Fruit fly (Drosophila melanogaster) whole organism, embryonic: ENCODE measurements around the gene Adgf-B.

ENCODE experiments used
- Atf-2 ChIP-seq: fragments of 200-800 bp; sonication (Bioruptor generic); optimal IDR thresholded peaks from 2 replicates; lab custom pipeline; 2016; ENCODE audit warnings: missing biosample characterization, missing genetic modification characterization
- Atf6 ChIP-seq: fragments of 200-800 bp; sonication (Bioruptor generic); IDR thresholded peaks from 2 replicates; pipeline ENCODE4 v1.3.6; 2022; ENCODE audit warnings: missing biosample characterization, missing genetic modification characterization
- CG10147 ChIP-seq: fragments of 200-800 bp; sonication (Bioruptor generic); optimal IDR thresholded peaks from 2 replicates; lab custom pipeline; 2019; ENCODE audit warnings: missing biosample characterization, mild to moderate bottlenecking, missing genetic modification characterization, moderate library complexity
- CG10654 ChIP-seq: fragments of 200-800 bp; sonication (Bioruptor generic); optimal IDR thresholded peaks from 2 replicates; lab custom pipeline; 2016; ENCODE audit warnings: missing biosample characterization, missing genetic modification characterization
- CG11085 ChIP-seq: fragments of 200-800 bp; sonication (Bioruptor generic); IDR thresholded peaks from 2 replicates; pipeline ENCODE4 v1.3.6; 2022; ENCODE audit warnings: missing biosample characterization, missing genetic modification characterization
- CG12391 ChIP-seq: fragments of 200-800 bp; sonication (Bioruptor generic); optimal IDR thresholded peaks from 3 replicates; lab custom pipeline; 2018; ENCODE audit warnings: missing biosample characterization, mild to moderate bottlenecking, missing genetic modification characterization, moderate library complexity
- CG13424 ChIP-seq: fragments of 200-800 bp; sonication (Bioruptor generic); optimal IDR thresholded peaks from 2 replicates; lab custom pipeline; 2019; ENCODE audit warnings: missing biosample characterization, mild to moderate bottlenecking, missing genetic modification characterization, moderate library complexity
- CG14050 ChIP-seq: fragments of 200-800 bp; sonication (Bioruptor generic); IDR thresholded peaks from 3 replicates; pipeline ENCODE4 v1.3.6; 2022; ENCODE audit warnings: missing biosample characterization, missing genetic modification characterization
- CG14667 ChIP-seq: fragments of 200-800 bp; sonication (Bioruptor generic); IDR thresholded peaks from 2 replicates; pipeline ENCODE4 v1.3.6; 2022; ENCODE audit warnings: missing biosample characterization, missing genetic modification characterization
- CG1603 ChIP-seq: fragments of 200-800 bp; sonication (Bioruptor generic); optimal IDR thresholded peaks from 2 replicates; lab custom pipeline; 2019; ENCODE audit warnings: missing biosample characterization, mild to moderate bottlenecking, missing genetic modification characterization, moderate library complexity
- CG4404 ChIP-seq: fragments of 200-800 bp; sonication (Bioruptor generic); IDR thresholded peaks from 2 replicates; pipeline ENCODE4 v1.3.6; 2022; ENCODE audit warnings: missing biosample characterization, missing genetic modification characterization
- CG4730 ChIP-seq: fragments of 200-800 bp; sonication (Bioruptor generic); IDR thresholded peaks from 2 replicates; pipeline ENCODE4 v1.3.6; 2022; ENCODE audit warnings: missing biosample characterization, missing genetic modification characterization
- CG5180 ChIP-seq: fragments of 200-800 bp; sonication (Bioruptor generic); optimal IDR thresholded peaks from 3 replicates; lab custom pipeline; 2017; ENCODE audit warnings: missing biosample characterization, missing genetic modification characterization, mild to moderate bottlenecking, moderate library complexity, missing genetic modification reagents
- CG5245 ChIP-seq: fragments of 200-800 bp; sonication (Bioruptor generic); optimal IDR thresholded peaks from 3 replicates; lab custom pipeline; 2016; ENCODE audit warnings: missing biosample characterization, missing genetic modification characterization
- CG7928 ChIP-seq: fragments of 200-800 bp; sonication (Bioruptor generic); optimal IDR thresholded peaks from 2 replicates; lab custom pipeline; 2017; ENCODE audit warnings: missing biosample characterization, mild to moderate bottlenecking, missing genetic modification characterization
- CG7987 ChIP-seq: fragments of 200-800 bp; sonication (Bioruptor generic); optimal IDR thresholded peaks from 2 replicates; lab custom pipeline; 2018; ENCODE audit warnings: missing biosample characterization, mild to moderate bottlenecking, missing genetic modification characterization, moderate library complexity
- CG8089 ChIP-seq: fragments of 200-800 bp; sonication (Bioruptor generic); optimal IDR thresholded peaks from 3 replicates; lab custom pipeline; 2016; ENCODE audit warnings: missing biosample characterization, missing genetic modification characterization
- CG8388 ChIP-seq: fragments of 200-800 bp; sonication (Bioruptor generic); optimal IDR thresholded peaks from 2 replicates; lab custom pipeline; 2019; ENCODE audit warnings: missing biosample characterization, mild to moderate bottlenecking, missing genetic modification characterization, moderate library complexity
- CG9437 ChIP-seq: fragments of 200-800 bp; sonication (Bioruptor generic); optimal IDR thresholded peaks from 2 replicates; lab custom pipeline; 2018; ENCODE audit warnings: missing biosample characterization, mild to moderate bottlenecking, missing genetic modification characterization
- CoRest ChIP-seq: fragments of 200-800 bp; sonication (Bioruptor generic); optimal IDR thresholded peaks from 3 replicates; lab custom pipeline; 2018; ENCODE audit warnings: missing biosample characterization, mild to moderate bottlenecking, missing genetic modification characterization, moderate library complexity
- Eip74EF ChIP-seq, 2 experiments: fragments of 200-800 bp in 1 of 2; fragments of >200 bp in 1 of 2; sonication (Bioruptor generic) in 1 of 2; optimal IDR thresholded peaks; 2 replicates each; lab custom pipeline; 2017 to 2019; ENCODE audit warnings: missing biosample characterization in 2 of 2, missing genetic modification characterization in 2 of 2, mild to moderate bottlenecking in 1 of 2, moderate library complexity in 1 of 2
- Ets65A ChIP-seq: fragments of 200-800 bp; sonication (Bioruptor generic); peaks from one replicate; lab custom pipeline; 2016; ENCODE audit warnings: missing biosample characterization, missing genetic modification characterization
- H15 ChIP-seq: fragments of 200-800 bp; sonication (Bioruptor generic); IDR thresholded peaks from 3 replicates; pipeline ENCODE4 v1.3.6; 2022; ENCODE audit warnings: missing biosample characterization, missing genetic modification characterization
- Hand ChIP-seq: fragments of 200-800 bp; sonication (Bioruptor generic); optimal IDR thresholded peaks from 2 replicates; lab custom pipeline; 2017; ENCODE audit warnings: mild to moderate bottlenecking, missing biosample characterization, missing genetic modification reagents, missing genetic modification characterization
- Jarid2 ChIP-seq: fragments of 200-800 bp; sonication (Bioruptor generic); optimal IDR thresholded peaks from 3 replicates; lab custom pipeline; 2017; ENCODE audit warnings: mild to moderate bottlenecking, missing biosample characterization, missing genetic modification reagents, missing genetic modification characterization
- Neu2 ChIP-seq: fragments of 200-800 bp; sonication (Bioruptor generic); optimal IDR thresholded peaks from 3 replicates; lab custom pipeline; 2016; ENCODE audit warnings: missing biosample characterization, missing genetic modification characterization, borderline replicate concordance
- Tbp ChIP-seq: fragments of >200 bp; optimal IDR thresholded peaks from 2 replicates; lab custom pipeline; 2018; ENCODE audit warnings: missing biosample characterization, missing genetic modification characterization
- YL-1 ChIP-seq: fragments of 200-800 bp; sonication (Bioruptor generic); optimal IDR thresholded peaks from 3 replicates; lab custom pipeline; 2017; ENCODE audit warnings: missing biosample characterization, mild to moderate bottlenecking, missing genetic modification characterization
- al ChIP-seq: fragments of 200-800 bp; sonication (Bioruptor generic); IDR thresholded peaks from 2 replicates; pipeline ENCODE4 v1.3.6; 2022; ENCODE audit warnings: missing biosample characterization, missing genetic modification characterization
- ase ChIP-seq: fragments of 200-800 bp; sonication (Bioruptor generic); IDR thresholded peaks from 3 replicates; pipeline ENCODE4 v1.3.6; 2022; ENCODE audit warnings: missing biosample characterization, missing genetic modification characterization
- bigmax ChIP-seq: fragments of 200-800 bp; sonication (Bioruptor generic); optimal IDR thresholded peaks from 2 replicates; lab custom pipeline; 2018; ENCODE audit warnings: missing biosample characterization, mild to moderate bottlenecking, missing genetic modification characterization
- cg ChIP-seq: fragments of 200-800 bp; sonication (Bioruptor generic); optimal IDR thresholded peaks from 3 replicates; lab custom pipeline; 2019; ENCODE audit warnings: missing biosample characterization, mild to moderate bottlenecking, missing genetic modification characterization, moderate library complexity
- crp ChIP-seq, 2 experiments: fragments of 200-800 bp; sonication (Bioruptor generic); optimal IDR thresholded peaks; 2 replicates in 1 of 2; 3 replicates in 1 of 2; lab custom pipeline; 2017; ENCODE audit warnings: missing biosample characterization in 2 of 2, missing genetic modification characterization in 2 of 2, mild to moderate bottlenecking in 1 of 2, moderate library complexity in 1 of 2
- dysf ChIP-seq: fragments of 200-800 bp; sonication (Bioruptor generic); IDR thresholded peaks from 3 replicates; pipeline ENCODE4 v1.3.6; 2022; ENCODE audit warnings: missing biosample characterization, missing genetic modification characterization
- fd3F ChIP-seq: fragments of 200-800 bp; sonication (Bioruptor generic); optimal IDR thresholded peaks from 2 replicates; lab custom pipeline; 2018; ENCODE audit warnings: missing biosample characterization, mild to moderate bottlenecking, missing genetic modification characterization, moderate library complexity
- ftz-f1 ChIP-seq: fragments of 200-800 bp; sonication (Bioruptor generic); optimal IDR thresholded peaks from 2 replicates; lab custom pipeline; 2016; ENCODE audit warnings: missing biosample characterization, missing genetic modification characterization
- gce ChIP-seq: fragments of 200-800 bp; sonication (Bioruptor generic); IDR thresholded peaks from 3 replicates; pipeline ENCODE4 v1.3.6; 2022; ENCODE audit warnings: missing biosample characterization, missing genetic modification characterization
- gro ChIP-seq: fragments of 200-800 bp; sonication (Bioruptor generic); optimal IDR thresholded peaks from 2 replicates; lab custom pipeline; 2016; ENCODE audit warnings: missing biosample characterization, missing genetic modification characterization
- ham ChIP-seq: fragments of 200-800 bp; sonication (Bioruptor generic); IDR thresholded peaks from 2 replicates; pipeline ENCODE4 v1.3.6; 2022; ENCODE audit warnings: missing biosample characterization, missing genetic modification characterization
- klu ChIP-seq: fragments of 200-800 bp; sonication (Bioruptor generic); IDR thresholded peaks from 2 replicates; pipeline ENCODE4 v1.3.6; 2022; ENCODE audit warnings: missing biosample characterization, missing genetic modification characterization
- lola ChIP-seq, 3 experiments: fragments of >200 bp in 2 of 3; fragments of 200-800 bp in 1 of 3; sonication (Bioruptor generic) in 1 of 3; optimal IDR thresholded peaks; 2 replicates each; lab custom pipeline; 2017 to 2019; ENCODE audit warnings: missing biosample characterization in 3 of 3, missing genetic modification characterization in 3 of 3, mild to moderate bottlenecking in 1 of 3, moderate library complexity in 1 of 3
- lov ChIP-seq, 2 experiments: fragments of 200-800 bp in 1 of 2; fragments of >200 bp in 1 of 2; sonication (Bioruptor generic) in 1 of 2; IDR thresholded peaks in 1 of 2; optimal IDR thresholded peaks in 1 of 2; 2 replicates in 1 of 2; 3 replicates in 1 of 2; pipeline versions ENCODE4 v1.3.6 to Lab custom; 2017 to 2022; ENCODE audit warnings: missing biosample characterization in 1 of 2, missing genetic modification characterization in 1 of 2
- onecut ChIP-seq: fragments of 200-800 bp; sonication (Bioruptor generic); IDR thresholded peaks from 2 replicates; pipeline ENCODE4 v1.3.6; 2022; ENCODE audit warnings: missing biosample characterization, missing genetic modification characterization
- otp ChIP-seq: fragments of 200-800 bp; sonication (Bioruptor generic); IDR thresholded peaks from 3 replicates; pipeline ENCODE4, ENCODE4 v1.3.6; 2022; ENCODE audit warnings: missing biosample characterization, missing genetic modification characterization
- pb ChIP-seq: fragments of 200-800 bp; sonication (Bioruptor generic); optimal IDR thresholded peaks from 3 replicates; lab custom pipeline; 2016; ENCODE audit warnings: missing biosample characterization, missing genetic modification characterization
- pho ChIP-seq: fragments of 200-800 bp; sonication (Bioruptor generic); optimal IDR thresholded peaks from 2 replicates; lab custom pipeline; 2016; ENCODE audit warnings: missing biosample characterization, missing genetic modification characterization
- rib ChIP-seq: fragments of 200-800 bp; sonication (Bioruptor generic); IDR thresholded peaks from 2 replicates; pipeline ENCODE4 v1.3.6; 2022; ENCODE audit warnings: missing biosample characterization, missing genetic modification characterization
- sc ChIP-seq, 3 experiments: fragments of >200 bp in 2 of 3; fragments of 200-800 bp in 1 of 3; sonication (Bioruptor generic) in 1 of 3; optimal IDR thresholded peaks; 2 replicates in 2 of 3; 3 replicates in 1 of 3; lab custom pipeline; 2017; ENCODE audit warnings: mild to moderate bottlenecking in 1 of 3, missing biosample characterization in 1 of 3, missing genetic modification characterization in 1 of 3, missing genetic modification reagents in 1 of 3
- wor ChIP-seq: fragments of 200-800 bp; sonication (Bioruptor generic); IDR thresholded peaks from 2 replicates; pipeline ENCODE4 v1.3.6; 2022; ENCODE audit warnings: missing biosample characterization, missing genetic modification characterization
- z ChIP-seq: fragments of 200-800 bp; sonication (Bioruptor generic); IDR thresholded peaks from 3 replicates; pipeline ENCODE4 v1.3.6; 2022; ENCODE audit warnings: missing biosample characterization, missing genetic modification characterization
- zfh1 ChIP-seq: fragments of 200-800 bp; sonication (Bioruptor generic); IDR thresholded peaks from 3 replicates; pipeline ENCODE4 v1.3.6; 2022; ENCODE audit warnings: missing biosample characterization, missing genetic modification characterization

The Adgf-B gene

dm6 chr3L:17740471-17740870, 9.9 kb downstream of the Adgf-B start, which contains the start of gene CG7460 (continued):
- no peak for TF ChIP-seq cg (GFP tag; lab: Kevin White, UChicago)
- TF ChIP-seq CG4730 (GFP tag; lab: Robert Waterston, UW) = no peak
- no peak for TF ChIP-seq Eip74EF (GFP tag; optimal IDR thresholded peaks at IDR 0.05; lab: Kevin White, UChicago)
- TF ChIP-seq CG14667 (GFP tag; lab: Robert Waterston, UW) = no peak
- peak; percentile 87 for TF ChIP-seq Jarid2 (GFP tag; lab: Kevin White, UChicago)
- TF ChIP-seq Ets65A (GFP tag; lab: Kevin White, UChicago) = no peak
- TF ChIP-seq klu (GFP tag; lab: Robert Waterston, UW) = no peak
- TF ChIP-seq otp = no peak
- no peak for TF ChIP-seq pb (GFP tag; lab: Kevin White, UChicago)
- peak; percentile 16 for TF ChIP-seq CG13424 (tag; lab: Kevin White, UChicago)
- no peak for TF ChIP-seq CG11085 (GFP tag; lab: Robert Waterston, UW)
- TF ChIP-seq CG8388 = no peak
- no peak for TF ChIP-seq Atf6 (GFP tag; lab: Robert Waterston, UW)
- TF ChIP-seq CG9437 = no peak
- no peak for TF ChIP-seq bigmax
- no peak for TF ChIP-seq dysf
- TF ChIP-seq Neu2 (GFP tag; lab: Kevin White, UChicago) = no peak
- peak; percentile 54; the same call in 1 of the 2 replicates for TF ChIP-seq rib (GFP tag; lab: Robert Waterston, UW)
- peak; percentile 37 for TF ChIP-seq CG7987
- no peak for TF ChIP-seq YL-1 (GFP tag; lab: Kevin White, UChicago)
- TF ChIP-seq gro (GFP tag; lab: Kevin White, UChicago) = no peak
- TF ChIP-seq CG5180 (GFP tag; lab: Kevin White, UChicago) = no peak
- no peak for TF ChIP-seq CG8089 (GFP tag; lab: Kevin White, UChicago)
- TF ChIP-seq wor = no peak
- TF ChIP-seq sc (optimal IDR thresholded peaks at IDR 0.05; lab: Kevin White, UChicago) = no peak
- TF ChIP-seq sc (GFP tag; optimal IDR thresholded peaks at IDR 0.05; lab: Kevin White, UChicago) = no peak
- TF ChIP-seq CG4404 (GFP tag; lab: Robert Waterston, UW) = no peak
- no peak for TF ChIP-seq CoRest (tag; lab: Kevin White, UChicago)
- no peak for TF ChIP-seq lov (optimal IDR thresholded peaks at IDR 0.05; lab: Kevin White, UChicago)
- no peak for TF ChIP-seq lov (GFP tag; IDR thresholded peaks at IDR 0.05; lab: Robert Waterston, UW)
- TF ChIP-seq CG7928 (GFP tag; lab: Kevin White, UChicago) = no peak
- TF ChIP-seq H15 = no peak
- no peak for TF ChIP-seq zfh1 (GFP tag; lab: Robert Waterston, UW)
- TF ChIP-seq CG14050 (GFP tag; lab: Robert Waterston, UW) = no peak
- TF ChIP-seq gce = no peak
- no peak for TF ChIP-seq crp (GFP tag; optimal IDR thresholded peaks at IDR 0.05; lab: Kevin White, UChicago)
- no peak for TF ChIP-seq al (GFP tag; lab: Robert Waterston, UW)
- TF ChIP-seq fd3F (GFP tag; lab: Kevin White, UChicago) = no peak
- no peak for TF ChIP-seq CG1603 (tag; lab: Kevin White, UChicago)
- TF ChIP-seq CG10654 (GFP tag; lab: Kevin White, UChicago) = no peak
- TF ChIP-seq z (GFP tag; lab: Robert Waterston, UW) = 0 out of 3 replicates have a peak, but pooled peaks have one; percentile 13
- no peak for TF ChIP-seq onecut (GFP tag; lab: Robert Waterston, UW)
- TF ChIP-seq Hand (GFP tag; lab: Kevin White, UChicago) = no peak
- TF ChIP-seq CG5245 (GFP tag; lab: Kevin White, UChicago) = no peak
- no peak for TF ChIP-seq CG10147 (GFP tag; lab: Kevin White, UChicago)
- TF ChIP-seq ase = no peak
- no peak for TF ChIP-seq pho (GFP tag; lab: Kevin White, UChicago)
- TF ChIP-seq Tbp = no peak
- TF ChIP-seq ham (GFP tag; lab: Robert Waterston, UW) = no peak
- no peak for TF ChIP-seq CG12391 (tag; lab: Kevin White, UChicago)
- no peak for TF ChIP-seq lola (GFP tag; optimal IDR thresholded peaks at IDR 0.05; lab: Kevin White, UChicago)
- TF ChIP-seq ftz-f1 (GFP tag; lab: Kevin White, UChicago) = no peak
- no peak for TF ChIP-seq Atf-2 (GFP tag; lab: Kevin White, UChicago)
